Fruit fly (Drosophila melanogaster) whole organism, embryonic: ENCODE results near the gene CG10337.

Source experiments
- Atf-2 ChIP-seq: fragments of 200-800 bp; sonication (Bioruptor generic); optimal IDR thresholded peaks from 2 replicates; lab custom pipeline; 2016; ENCODE audit warnings: missing biosample characterization, missing genetic modification characterization
- Atf3 ChIP-seq: fragments of 200-800 bp; sonication (Bioruptor generic); optimal IDR thresholded peaks from 3 replicates; lab custom pipeline; 2016; ENCODE audit warnings: missing biosample characterization, missing genetic modification characterization
- Atf6 ChIP-seq: fragments of 200-800 bp; sonication (Bioruptor generic); IDR thresholded peaks from 2 replicates; pipeline ENCODE4 v1.3.6; 2022; ENCODE audit warnings: missing biosample characterization, missing genetic modification characterization
- CG10147 ChIP-seq: fragments of 200-800 bp; sonication (Bioruptor generic); optimal IDR thresholded peaks from 2 replicates; lab custom pipeline; 2019; ENCODE audit warnings: missing biosample characterization, mild to moderate bottlenecking, missing genetic modification characterization, moderate library complexity
- CG11456 ChIP-seq: fragments of 200-800 bp; sonication (Bioruptor generic); IDR thresholded peaks from 3 replicates; pipeline ENCODE4 v1.3.6; 2022; ENCODE audit warnings: missing biosample characterization, missing genetic modification characterization
- CG12219 ChIP-seq: fragments of 200-800 bp; sonication (Bioruptor generic); optimal IDR thresholded peaks from 3 replicates; lab custom pipeline; 2018; ENCODE audit warnings: missing biosample characterization, mild to moderate bottlenecking, missing genetic modification characterization
- CG12236 ChIP-seq: fragments of 200-800 bp; sonication (Bioruptor generic); optimal IDR thresholded peaks from 2 replicates; lab custom pipeline; 2016; ENCODE audit warnings: missing biosample characterization, missing genetic modification characterization
- CG13123 ChIP-seq: fragments of 200-800 bp; sonication (Bioruptor generic); optimal IDR thresholded peaks from 2 replicates; lab custom pipeline; 2016; ENCODE audit warnings: missing biosample characterization, missing genetic modification characterization
- CG13775 ChIP-seq: fragments of 200-800 bp; sonication (Bioruptor generic); optimal IDR thresholded peaks from 3 replicates; lab custom pipeline; 2017; ENCODE audit warnings: missing biosample characterization, mild to moderate bottlenecking, missing genetic modification characterization
- CG15601 ChIP-seq: fragments of 200-800 bp; sonication (Bioruptor generic); optimal IDR thresholded peaks from 3 replicates; lab custom pipeline; 2019; ENCODE audit warnings: missing biosample characterization, mild to moderate bottlenecking, missing genetic modification characterization, moderate library complexity
- CG16779 ChIP-seq: fragments of 200-800 bp; sonication (Bioruptor generic); IDR thresholded peaks from 2 replicates; pipeline ENCODE4 v1.3.6; 2022; ENCODE audit warnings: missing biosample characterization, missing genetic modification characterization
- CG16815 ChIP-seq: fragments of 200-800 bp; sonication (Bioruptor generic); optimal IDR thresholded peaks from 3 replicates; lab custom pipeline; 2017; ENCODE audit warnings: missing biosample characterization, mild to moderate bottlenecking, missing genetic modification characterization
- CG2120 ChIP-seq: fragments of 200-800 bp; sonication (Bioruptor generic); optimal IDR thresholded peaks from 3 replicates; lab custom pipeline; 2016; ENCODE audit warnings: missing biosample characterization, missing genetic modification characterization
- CG3065 ChIP-seq: fragments of 200-800 bp; sonication (Bioruptor generic); optimal IDR thresholded peaks from 2 replicates; lab custom pipeline; 2016; ENCODE audit warnings: missing biosample characterization, missing genetic modification characterization
- CG31224 ChIP-seq: fragments of 200-800 bp; sonication (Bioruptor generic); IDR thresholded peaks from 2 replicates; pipeline ENCODE4 v1.3.6; 2022; ENCODE audit warnings: missing biosample characterization, missing genetic modification characterization
- CG3281 ChIP-seq: fragments of 200-800 bp; sonication (Bioruptor generic); optimal IDR thresholded peaks from 3 replicates; lab custom pipeline; 2017; ENCODE audit warnings: missing biosample characterization, mild to moderate bottlenecking, missing genetic modification characterization
- CG3995 ChIP-seq: fragments of 200-800 bp; sonication (Bioruptor generic); optimal IDR thresholded peaks from 3 replicates; lab custom pipeline; 2016; ENCODE audit warnings: missing biosample characterization, missing genetic modification characterization
- CG6689 ChIP-seq: fragments of 200-800 bp; sonication (Bioruptor generic); IDR thresholded peaks from 2 replicates; pipeline ENCODE4 v1.3.6; 2022; ENCODE audit warnings: missing biosample characterization, missing genetic modification characterization
- CG7745 ChIP-seq: fragments of 200-800 bp; sonication (Bioruptor generic); optimal IDR thresholded peaks from 2 replicates; lab custom pipeline; 2018; ENCODE audit warnings: missing biosample characterization, mild to moderate bottlenecking, missing genetic modification characterization, moderate library complexity
- CG7839 ChIP-seq: fragments of 200-800 bp; sonication (Bioruptor generic); optimal IDR thresholded peaks from 3 replicates; lab custom pipeline; 2018; ENCODE audit warnings: missing biosample characterization, mild to moderate bottlenecking, missing genetic modification characterization, moderate library complexity
- CG7963 ChIP-seq: fragments of 200-800 bp; sonication (Bioruptor generic); IDR thresholded peaks from 3 replicates; pipeline ENCODE4 v1.3.6; 2022; ENCODE audit warnings: missing biosample characterization, missing genetic modification characterization; ENCODE audit not compliant: partially characterized antibody
- CG9437 ChIP-seq: fragments of 200-800 bp; sonication (Bioruptor generic); optimal IDR thresholded peaks from 2 replicates; lab custom pipeline; 2018; ENCODE audit warnings: missing biosample characterization, mild to moderate bottlenecking, missing genetic modification characterization
- CG9797 ChIP-seq: fragments of 200-800 bp; sonication (Bioruptor generic); optimal IDR thresholded peaks from 3 replicates; lab custom pipeline; 2018; ENCODE audit warnings: missing biosample characterization, mild to moderate bottlenecking, missing genetic modification characterization
- Chrac-16 ChIP-seq: fragments of 200-800 bp; sonication (Bioruptor generic); optimal IDR thresholded peaks from 3 replicates; lab custom pipeline; 2016; ENCODE audit warnings: missing biosample characterization, missing genetic modification characterization
- Eip74EF ChIP-seq, 2 experiments: fragments of 200-800 bp in 1 of 2; fragments of >200 bp in 1 of 2; sonication (Bioruptor generic) in 1 of 2; optimal IDR thresholded peaks; 2 replicates each; lab custom pipeline; 2017 to 2019; ENCODE audit warnings: missing biosample characterization in 2 of 2, missing genetic modification characterization in 2 of 2, mild to moderate bottlenecking in 1 of 2, moderate library complexity in 1 of 2
- HmgZ ChIP-seq: fragments of 200-800 bp; sonication (Bioruptor generic); optimal IDR thresholded peaks from 2 replicates; lab custom pipeline; 2018; ENCODE audit warnings: missing biosample characterization, mild to moderate bottlenecking, missing genetic modification characterization
- Meics ChIP-seq: fragments of 200-800 bp; sonication (Bioruptor generic); optimal IDR thresholded peaks from 2 replicates; lab custom pipeline; 2017; ENCODE audit warnings: missing biosample characterization, mild to moderate bottlenecking, missing genetic modification characterization
- Mes4 ChIP-seq: fragments of 200-800 bp; sonication (Bioruptor generic); optimal IDR thresholded peaks from 2 replicates; lab custom pipeline; 2016; ENCODE audit warnings: missing biosample characterization, missing genetic modification characterization
- Neu2 ChIP-seq: fragments of 200-800 bp; sonication (Bioruptor generic); optimal IDR thresholded peaks from 3 replicates; lab custom pipeline; 2016; ENCODE audit warnings: missing biosample characterization, missing genetic modification characterization, borderline replicate concordance
- Nf-YA ChIP-seq: fragments of 200-800 bp; sonication (Bioruptor generic); IDR thresholded peaks from 2 replicates; pipeline ENCODE4 v1.3.6; 2022; ENCODE audit warnings: missing biosample characterization, missing genetic modification characterization
- Ptx1 ChIP-seq: fragments of 200-800 bp; sonication (Bioruptor generic); IDR thresholded peaks from 2 replicates; pipeline ENCODE4 v1.3.6; 2022; ENCODE audit warnings: missing biosample characterization, missing genetic modification characterization
- Sox100B ChIP-seq: fragments of 200-800 bp; sonication (Bioruptor generic); optimal IDR thresholded peaks from 3 replicates; lab custom pipeline; 2018; ENCODE audit warnings: missing biosample characterization, mild to moderate bottlenecking, missing genetic modification characterization
- Sox102F ChIP-seq: fragments of 200-800 bp; sonication (Bioruptor generic); optimal IDR thresholded peaks from 2 replicates; lab custom pipeline; 2018; ENCODE audit warnings: missing biosample characterization, mild to moderate bottlenecking, missing genetic modification characterization, moderate library complexity
- Xbp1 ChIP-seq: fragments of 200-800 bp; sonication (Bioruptor generic); optimal IDR thresholded peaks from 3 replicates; lab custom pipeline; 2016; ENCODE audit warnings: missing biosample characterization, mild to moderate bottlenecking, missing genetic modification characterization
- cato ChIP-seq: fragments of 200-800 bp; sonication (Bioruptor generic); optimal IDR thresholded peaks from 2 replicates; lab custom pipeline; 2016; ENCODE audit warnings: missing biosample characterization, missing genetic modification characterization, borderline replicate concordance
- dm ChIP-seq: fragments of 200-800 bp; sonication (Bioruptor generic); optimal IDR thresholded peaks from 3 replicates; lab custom pipeline; 2016; ENCODE audit warnings: missing biosample characterization, missing genetic modification characterization
- fu2 ChIP-seq: fragments of 200-800 bp; sonication (Bioruptor generic); optimal IDR thresholded peaks from 2 replicates; lab custom pipeline; 2016; ENCODE audit warnings: missing biosample characterization, missing genetic modification characterization
- gcm2 ChIP-seq: fragments of 200-800 bp; sonication (Bioruptor generic); optimal IDR thresholded peaks from 2 replicates; lab custom pipeline; 2016; ENCODE audit warnings: missing biosample characterization, missing genetic modification characterization
- grn ChIP-seq: fragments of 200-800 bp; sonication (Bioruptor generic); optimal IDR thresholded peaks from 3 replicates; lab custom pipeline; 2017; ENCODE audit warnings: missing biosample characterization, missing genetic modification characterization
- hkb ChIP-seq, 2 experiments: fragments of 200-800 bp in 1 of 2; fragments of >200 bp in 1 of 2; sonication (Bioruptor generic) in 1 of 2; IDR thresholded peaks in 1 of 2; optimal IDR thresholded peaks in 1 of 2; 2 replicates each; pipeline versions ENCODE4 v1.3.6 to Lab custom; 2017 to 2022; ENCODE audit warnings: missing biosample characterization in 1 of 2, missing genetic modification characterization in 1 of 2
- hth ChIP-seq: fragments of >200 bp; optimal IDR thresholded peaks from 2 replicates; lab custom pipeline; 2017; ENCODE audit warnings: inconsistent platforms
- jumu ChIP-seq: fragments of 200-800 bp; sonication (Bioruptor generic); optimal IDR thresholded peaks from 3 replicates; lab custom pipeline; 2016; ENCODE audit warnings: missing biosample characterization, missing genetic modification characterization
- nerfin-2 ChIP-seq: fragments of 200-800 bp; sonication (Bioruptor generic); IDR thresholded peaks from 2 replicates; pipeline ENCODE4 v1.3.6; 2022; ENCODE audit warnings: missing biosample characterization, missing genetic modification characterization; ENCODE audit not compliant: partially characterized antibody
- slbo ChIP-seq: fragments of 200-800 bp; sonication (Bioruptor generic); IDR thresholded peaks from 2 replicates; pipeline ENCODE4 v1.3.6; 2022; ENCODE audit warnings: missing biosample characterization, missing genetic modification characterization
- ssp ChIP-seq: fragments of 200-800 bp; sonication (Bioruptor generic); IDR thresholded peaks from 2 replicates; pipeline ENCODE4 v1.3.6; 2022; ENCODE audit warnings: missing biosample characterization, missing genetic modification characterization
- stwl ChIP-seq: fragments of 200-800 bp; sonication (Bioruptor generic); optimal IDR thresholded peaks from 3 replicates; lab custom pipeline; 2018; ENCODE audit warnings: missing biosample characterization, mild to moderate bottlenecking, missing genetic modification characterization, moderate library complexity
- tll ChIP-seq, 2 experiments: fragments of 200-800 bp in 1 of 2; fragments of >200 bp in 1 of 2; sonication (Bioruptor generic) in 1 of 2; optimal IDR thresholded peaks; 2 replicates each; lab custom pipeline; 2017 to 2019; ENCODE audit warnings: missing biosample characterization in 2 of 2, missing genetic modification characterization in 2 of 2, mild to moderate bottlenecking in 1 of 2, moderate library complexity in 1 of 2
- twi ChIP-seq: fragments of 200-800 bp; optimal IDR thresholded peaks from 2 replicates; lab custom pipeline; 2019; ENCODE audit warnings: missing biosample characterization, mild to moderate bottlenecking, missing genetic modification characterization, moderate library complexity
- tx ChIP-seq: fragments of 200-800 bp; sonication (Bioruptor generic); optimal IDR thresholded peaks from 2 replicates; lab custom pipeline; 2016; ENCODE audit warnings: missing biosample characterization, missing genetic modification characterization
- zf30C ChIP-seq: fragments of 200-800 bp; sonication (Bioruptor generic); optimal IDR thresholded peaks from 3 replicates; lab custom pipeline; 2018; ENCODE audit warnings: missing biosample characterization, mild to moderate bottlenecking, missing genetic modification characterization

The CG10337 gene

DNA sequence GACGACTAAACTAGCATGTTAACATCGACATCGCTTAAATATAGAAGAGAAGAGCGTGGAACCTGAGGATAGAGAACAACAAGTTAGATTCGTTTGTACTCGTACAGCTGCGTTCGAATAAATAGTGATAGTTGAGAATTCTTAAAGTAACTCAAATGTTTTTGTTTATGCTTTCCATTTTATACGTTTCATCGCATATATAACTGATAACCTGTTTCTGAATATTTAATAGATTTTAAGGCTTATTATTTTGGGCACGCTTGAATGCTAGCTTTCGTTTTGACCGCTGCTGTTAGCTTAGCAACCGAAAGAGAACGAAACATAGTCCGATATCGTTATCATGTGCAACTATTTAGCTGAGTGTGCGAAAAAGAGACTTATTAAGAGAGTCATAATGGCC lies 18.5 kb downstream of the CG10337 start (continued):
- TF ChIP-seq dm (GFP tag; lab: Kevin White, UChicago) (peak; percentile 85), Xbp1 (GFP tag; lab: Kevin White, UChicago) (peak; percentile 92), Atf6 (GFP tag; lab: Robert Waterston, UW) (peak; percentile 99), CG7745 (tag; lab: Kevin White, UChicago) (no peak), CG31224 (peak; percentile 94), CG7839 (tag; lab: Kevin White, UChicago) (peak; percentile 98), tll (GFP tag; optimal IDR thresholded peaks at IDR 0.05; lab: Kevin White, UChicago) (no peak), CG2120 (GFP tag; lab: Kevin White, UChicago) (peak; percentile 99), CG16779 (GFP tag; lab: Robert Waterston, UW) (peak; percentile 98), CG9437 (GFP tag; lab: Kevin White, UChicago) (peak; percentile 85), CG15601 (tag; lab: Kevin White, UChicago) (peak; percentile 68), CG7963 (GFP tag; lab: Robert Waterston, UW) (no peak), CG12219 (GFP tag; lab: Kevin White, UChicago) (peak; percentile 93), stwl (tag; lab: Kevin White, UChicago) (no peak), gcm2 (peak; percentile 87), jumu (GFP tag; lab: Kevin White, UChicago) (peak; percentile 89), twi (tag; lab: Kevin White, UChicago) (peak; percentile 74), tx (peak; percentile 93), HmgZ (tag; lab: Kevin White, UChicago) (peak; percentile 99), CG3065 (GFP tag; lab: Kevin White, UChicago) (peak; percentile 74), Atf3 (peak; percentile 85), Atf-2 (GFP tag; lab: Kevin White, UChicago) (peak; percentile 88), cato (GFP tag; lab: Kevin White, UChicago) (peak; percentile 79), CG13123 (GFP tag; lab: Kevin White, UChicago) (peak; percentile 86), CG9797 (no peak), Ptx1 (peak; percentile 97), hth (lab: Kevin White, UChicago) (no peak), fu2 (peak; percentile 95), CG6689 (GFP tag; lab: Robert Waterston, UW) (peak; percentile 92), Neu2 (GFP tag; lab: Kevin White, UChicago) (peak; percentile 70), Eip74EF (GFP tag; optimal IDR thresholded peaks at IDR 0.05; lab: Kevin White, UChicago) (peak in 1 of 2 experiments; percentile 88), nerfin-2 (GFP tag; lab: Robert Waterston, UW) (no peak), CG3281 (peak; percentile 98), CG16815 (peak; percentile 85), slbo (peak; percentile 99), ssp (GFP tag; lab: Robert Waterston, UW) (peak; percentile 83), Nf-YA (GFP tag; lab: Robert Waterston, UW) (peak; percentile 87), CG11456 (peak; percentile 98), zf30C (no peak), CG13775 (GFP tag; lab: Kevin White, UChicago) (peak; percentile 94), Sox102F (GFP tag; lab: Kevin White, UChicago) (peak; percentile 91), CG10147 (GFP tag; lab: Kevin White, UChicago) (peak; percentile 98), grn (GFP tag; lab: Kevin White, UChicago) (peak; percentile 35), hkb (optimal IDR thresholded peaks at IDR 0.05; lab: Kevin White, UChicago) (no peak), hkb (GFP tag; IDR thresholded peaks at IDR 0.05; lab: Robert Waterston, UW) (peak; percentile 97), Mes4 (GFP tag; lab: Kevin White, UChicago) (peak; percentile 81), Chrac-16 (GFP tag; lab: Kevin White, UChicago) (peak; percentile 91), CG12236 (GFP tag; lab: Kevin White, UChicago) (peak; percentile 71), Sox100B (GFP tag; lab: Kevin White, UChicago) (peak; percentile 86), CG3995 (GFP tag; lab: Kevin White, UChicago) (peak; percentile 84), Meics (peak; percentile 98)
